Worm (Caenorhabditis elegans): ENCODE measurements around the gene pmk-3.

The pmk-3 gene

DNA sequence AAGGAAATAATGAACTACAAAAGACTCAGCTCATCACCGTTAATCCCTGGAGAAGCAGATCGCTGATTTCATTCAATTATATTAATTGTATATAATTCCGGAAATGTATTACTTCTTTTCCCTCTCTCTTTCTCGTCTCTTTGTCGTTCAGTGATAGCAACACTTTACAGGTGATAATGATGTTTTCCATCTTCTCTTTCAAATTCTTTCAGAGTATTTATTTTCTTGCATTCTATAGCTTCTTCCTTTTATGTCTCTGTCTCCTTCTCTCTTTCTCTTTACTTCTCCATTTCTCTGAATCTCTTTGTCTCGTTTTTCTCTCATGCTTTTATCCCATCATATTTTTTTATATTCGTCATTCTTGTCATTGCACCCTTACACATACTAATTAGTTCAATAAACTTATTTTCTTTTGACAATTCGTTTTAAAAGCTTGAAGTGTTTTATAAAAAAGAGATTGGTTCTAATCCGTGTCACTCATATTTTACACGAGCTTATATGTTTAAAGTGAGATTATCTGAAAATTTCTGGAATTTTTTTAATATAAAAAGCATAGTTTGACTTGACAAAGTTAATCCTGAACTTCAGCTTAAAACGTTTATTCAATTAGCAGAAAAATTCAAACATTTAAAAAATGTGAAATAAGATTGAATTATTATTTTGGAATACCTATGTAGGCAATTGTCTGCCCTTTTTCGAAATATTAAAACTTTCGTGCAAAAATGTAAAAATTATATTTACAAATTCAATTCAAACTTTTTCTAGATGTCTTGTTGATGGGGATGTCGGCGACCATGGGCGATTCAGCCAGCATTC is 3.9 kb downstream of the pmk-3 start, which contains the start of gene pmk-2:
pmk-2 (plus strand) TSS at position 766 of the 816 bp plus-strand sequence.
- TF ChIP-seq nhr-28 (tag; optimal IDR thresholded peaks at IDR 0.05): no peak
- TF ChIP-seq fos-1 (tag; optimal IDR thresholded peaks at IDR 0.05): no peak
- TF ChIP-seq pha-4 (tag; optimal IDR thresholded peaks at IDR 0.05): no peak
- TF ChIP-seq nhr-23 (tag; optimal IDR thresholded peaks at IDR 0.05): no peak
- TF ChIP-seq tbx-2 (tag; optimal IDR thresholded peaks at IDR 0.05): no peak
- no peak for TF ChIP-seq fkh-10 (GFP tag; optimal IDR thresholded peaks at IDR 0.05)
- no peak for TF ChIP-seq R02D3.7 (tag; optimal IDR thresholded peaks at IDR 0.05)
- no peak for TF ChIP-seq lin-39 (tag; optimal IDR thresholded peaks at IDR 0.05)
- TF ChIP-seq unc-62 (GFP tag; optimal IDR thresholded peaks at IDR 0.05): no peak
- peak; percentile 40 for TF ChIP-seq elt-2 (tag; optimal IDR thresholded peaks at IDR 0.05)
- no peak for TF ChIP-seq hmg-11 (tag; optimal IDR thresholded peaks at IDR 0.05)
- no peak for TF ChIP-seq nhr-11 (tag; optimal IDR thresholded peaks at IDR 0.05)
- TF ChIP-seq sea-2 (GFP tag; optimal IDR thresholded peaks at IDR 0.05): no peak
- TF ChIP-seq elt-1 (tag; optimal IDR thresholded peaks at IDR 0.05): no peak
- TF ChIP-seq daf-12 (tag; optimal IDR thresholded peaks at IDR 0.05): no peak
- no peak for TF ChIP-seq nhr-25 (tag; optimal IDR thresholded peaks at IDR 0.05)
- peak; percentile 3 for TF ChIP-seq jun-1 (tag; optimal IDR thresholded peaks at IDR 0.05)
- TF ChIP-seq nfya-1 (tag; optimal IDR thresholded peaks at IDR 0.05; ENCODE audit: insufficient read depth): peak; percentile 29
- no peak for TF ChIP-seq snpc-4 (tag; optimal IDR thresholded peaks at IDR 0.05)
- TF ChIP-seq ama-1 (optimal IDR thresholded peaks at IDR 0.05): no peak
- no peak for TF ChIP-seq ceh-9 (tag; optimal IDR thresholded peaks at IDR 0.05)
- no peak for TF ChIP-seq nhr-12 (tag; optimal IDR thresholded peaks at IDR 0.05)
- TF ChIP-seq skn-1 (tag; optimal IDR thresholded peaks at IDR 0.05): peak; percentile 14

DNA sequence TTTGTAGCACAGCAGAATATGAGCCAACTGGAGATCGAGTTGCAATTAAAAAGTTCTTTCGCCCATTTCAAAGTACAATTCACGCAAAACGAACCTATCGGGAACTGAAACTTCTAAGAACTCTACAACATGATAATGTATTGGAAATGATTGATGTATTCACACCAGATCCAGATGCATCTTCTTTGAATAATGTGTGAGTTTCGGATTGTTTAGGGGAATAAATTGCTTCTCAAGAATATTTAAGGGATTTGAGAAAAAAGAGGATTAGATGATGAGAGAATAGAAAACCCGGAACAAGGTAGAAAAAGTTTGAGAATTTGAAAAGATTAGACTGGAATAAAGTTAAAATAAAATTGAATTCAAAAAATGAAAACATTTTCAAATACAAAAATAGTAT is 5.3 kb downstream of the pmk-3 start:
- TF ChIP-seq skn-1 (tag; optimal IDR thresholded peaks at IDR 0.05): no peak
- no peak for TF ChIP-seq ceh-82 (tag; optimal IDR thresholded peaks at IDR 0.05)
- no peak for TF ChIP-seq fkh-2 (tag; optimal IDR thresholded peaks at IDR 0.05)
- TF ChIP-seq lin-39 (tag; optimal IDR thresholded peaks at IDR 0.05): no peak
- no peak for TF ChIP-seq aly-2 (tag; optimal IDR thresholded peaks at IDR 0.05)
- no peak for TF ChIP-seq nhr-76 (tag; optimal IDR thresholded peaks at IDR 0.05)

DNA sequence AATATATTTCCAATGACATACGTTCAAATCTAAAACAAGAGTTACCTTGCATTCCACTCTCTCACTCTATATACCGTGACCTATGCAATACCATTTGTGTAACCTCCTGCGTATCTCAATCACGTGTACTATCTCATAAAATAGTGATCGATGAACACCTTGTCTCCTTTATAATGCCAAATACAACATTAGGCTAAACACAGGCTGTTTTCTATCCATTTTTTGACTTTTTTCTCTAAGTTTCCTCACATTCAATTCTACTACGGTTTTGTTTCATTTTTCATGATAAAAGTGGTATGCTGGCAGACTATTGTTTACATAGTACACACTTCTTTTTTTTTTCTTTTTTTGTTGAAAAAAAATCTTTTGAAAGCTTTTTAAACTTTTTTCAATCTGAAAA is 7.3 kb downstream of the pmk-3 start:
- TF ChIP-seq hmg-11 (tag; optimal IDR thresholded peaks at IDR 0.05) (no peak), zag-1 (tag; optimal IDR thresholded peaks at IDR 0.05) (no peak), fos-1 (tag; optimal IDR thresholded peaks at IDR 0.05) (no peak), sea-2 (GFP tag; optimal IDR thresholded peaks at IDR 0.05) (no peak), lsy-12 (tag; optimal IDR thresholded peaks at IDR 0.05) (no peak), elt-2 (tag; optimal IDR thresholded peaks at IDR 0.05) (peak; percentile 44), ama-1 (optimal IDR thresholded peaks at IDR 0.05) (no peak), nhr-23 (tag; optimal IDR thresholded peaks at IDR 0.05) (peak; percentile 46), ztf-4 (tag; optimal IDR thresholded peaks at IDR 0.05) (no peak), mml-1 (tag; optimal IDR thresholded peaks at IDR 0.05) (no peak), ztf-11 (tag; optimal IDR thresholded peaks at IDR 0.05) (no peak), nfya-1 (tag; optimal IDR thresholded peaks at IDR 0.05; ENCODE audit: insufficient read depth) (peak; percentile 16), lin-39 (tag; optimal IDR thresholded peaks at IDR 0.05) (no peak), elt-1 (tag; optimal IDR thresholded peaks at IDR 0.05) (no peak), fkh-10 (GFP tag; optimal IDR thresholded peaks at IDR 0.05) (no peak), nhr-25 (tag; optimal IDR thresholded peaks at IDR 0.05) (peak; percentile 81), mdl-1 (tag; optimal IDR thresholded peaks at IDR 0.05) (peak; percentile 79), snpc-4 (tag; optimal IDR thresholded peaks at IDR 0.05) (no peak), ceh-28 (tag; optimal IDR thresholded peaks at IDR 0.05) (peak; percentile 67), pqm-1 (tag; optimal IDR thresholded peaks at IDR 0.05) (peak; percentile 36), skn-1 (tag; optimal IDR thresholded peaks at IDR 0.05) (no peak), pha-4 (tag; optimal IDR thresholded peaks at IDR 0.05) (peak; percentile 92)

DNA sequence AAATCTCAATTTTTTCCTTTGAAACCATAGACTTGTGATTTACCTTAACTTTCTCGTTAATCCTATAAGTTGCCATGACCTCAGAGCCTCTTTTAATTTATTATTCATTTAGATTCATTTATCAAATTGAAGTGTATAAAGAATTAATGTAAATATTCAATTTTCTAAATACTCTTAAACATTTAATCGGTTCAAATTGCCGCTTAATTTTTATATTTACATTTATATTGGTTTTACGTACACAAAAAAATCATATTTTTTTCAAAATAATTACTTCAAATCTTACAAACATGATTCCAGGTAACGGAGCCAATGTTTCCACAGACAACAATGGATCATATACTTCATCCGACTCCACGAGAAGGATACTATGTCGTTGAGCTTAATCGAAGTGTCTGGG is 9.5 kb downstream of the pmk-3 start, which contains the start of gene pmk-1:
pmk-1 (plus strand) TSS at position 301 of the 400 bp plus-strand sequence.
- TF ChIP-seq hmg-11 (tag; optimal IDR thresholded peaks at IDR 0.05) (no peak), nhr-67 (tag; optimal IDR thresholded peaks at IDR 0.05) (no peak), ztf-4 (tag; optimal IDR thresholded peaks at IDR 0.05) (no peak), egl-27 (tag; optimal IDR thresholded peaks at IDR 0.05) (no peak), fkh-10 (GFP tag; optimal IDR thresholded peaks at IDR 0.05) (no peak), daf-12 (tag; optimal IDR thresholded peaks at IDR 0.05) (no peak), ztf-11 (tag; optimal IDR thresholded peaks at IDR 0.05) (no peak), R02D3.7 (tag; optimal IDR thresholded peaks at IDR 0.05) (no peak), elt-1 (tag; optimal IDR thresholded peaks at IDR 0.05) (no peak), ceh-28 (tag; optimal IDR thresholded peaks at IDR 0.05) (no peak), nhr-43 (tag; optimal IDR thresholded peaks at IDR 0.05; ENCODE audit: poor library complexity, severe bottlenecking) (no peak), mdl-1 (tag; optimal IDR thresholded peaks at IDR 0.05) (no peak), nhr-11 (tag; optimal IDR thresholded peaks at IDR 0.05) (no peak), nhr-237 (tag; optimal IDR thresholded peaks at IDR 0.05) (no peak), nfya-1 (tag; optimal IDR thresholded peaks at IDR 0.05; ENCODE audit: insufficient read depth) (no peak), egl-5 (tag; optimal IDR thresholded peaks at IDR 0.05) (no peak), unc-62 (GFP tag; optimal IDR thresholded peaks at IDR 0.05) (no peak), nhr-77 (tag; optimal IDR thresholded peaks at IDR 0.05) (no peak), nhr-12 (tag; optimal IDR thresholded peaks at IDR 0.05) (no peak)

Measured in whole organism, L3 larva.